Fruit fly (Drosophila melanogaster): Measurements from ENCODE around the gene CG33995.
A peak's percentile ranks its signal among the peaks of the same experiment; 100 is the strongest.

Gene CG33995

DNA sequence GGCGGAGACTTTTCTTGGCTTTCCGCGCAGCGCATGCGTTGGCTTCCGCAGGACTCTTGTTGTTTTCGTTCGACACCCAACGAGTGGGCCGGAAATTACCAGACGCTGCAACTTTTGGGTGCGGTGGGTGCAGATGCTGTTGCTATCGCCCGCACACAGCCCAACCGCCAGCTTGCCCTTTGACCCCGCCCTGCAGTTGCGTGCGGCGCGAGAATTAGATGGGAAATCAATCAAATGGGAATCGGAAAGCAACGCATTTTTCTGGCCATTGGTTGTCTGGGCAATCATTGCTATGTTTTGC is 37.7 kb upstream of the CG33995 start:
- TF ChIP-seq CG3726 (GFP tag; IDR thresholded peaks at IDR 0.05) (no peak), CG10321 (GFP tag; IDR thresholded peaks at IDR 0.05) (no peak), crol (GFP tag; IDR thresholded peaks at IDR 0.05) (no peak), fd102C (GFP tag; optimal IDR thresholded peaks at IDR 0.05) (no peak), da (GFP tag; optimal IDR thresholded peaks at IDR 0.05) (no peak), croc (GFP tag; conservative IDR thresholded peaks at IDR 0.05) (no peak), amos (GFP tag; IDR thresholded peaks at IDR 0.05; ENCODE audit: partially characterized antibody) (no peak), z (GFP tag; IDR thresholded peaks at IDR 0.05) (0 out of 3 replicates have a peak, but pooled peaks have one; percentile 24), Taf1 (GFP tag; IDR thresholded peaks at IDR 0.05) (no peak), mirr (GFP tag; optimal IDR thresholded peaks at IDR 0.05) (no peak), Hr51 (GFP tag; optimal IDR thresholded peaks at IDR 0.05) (no peak), Hr3 (GFP tag; optimal IDR thresholded peaks at IDR 0.05) (no peak), Hr78 (GFP tag; optimal IDR thresholded peaks at IDR 0.05) (peak in 1 of 2 experiments; percentile 89), Ptx1 (GFP tag; IDR thresholded peaks at IDR 0.05) (no peak), chinmo (GFP tag; IDR thresholded peaks at IDR 0.05; ENCODE audit: partially characterized antibody) (0 out of 4 replicates have a peak, but pooled peaks have one; percentile 52), CG11398 (GFP tag; optimal IDR thresholded peaks at IDR 0.05) (no peak), nmo (GFP tag; optimal IDR thresholded peaks at IDR 0.05) (no peak), BtbVII (GFP tag; optimal IDR thresholded peaks at IDR 0.05) (no peak), CG2202 (tag; optimal IDR thresholded peaks at IDR 0.05) (no peak), Sox102F (GFP tag; optimal IDR thresholded peaks at IDR 0.05) (no peak), CG6791 (GFP tag; IDR thresholded peaks at IDR 0.05; ENCODE audit: partially characterized antibody) (0 out of 3 replicates have a peak, but pooled peaks have one; percentile 26), Optix (GFP tag; IDR thresholded peaks at IDR 0.05) (no peak), CG10462 (GFP tag; optimal IDR thresholded peaks at IDR 0.05) (no peak)

DNA sequence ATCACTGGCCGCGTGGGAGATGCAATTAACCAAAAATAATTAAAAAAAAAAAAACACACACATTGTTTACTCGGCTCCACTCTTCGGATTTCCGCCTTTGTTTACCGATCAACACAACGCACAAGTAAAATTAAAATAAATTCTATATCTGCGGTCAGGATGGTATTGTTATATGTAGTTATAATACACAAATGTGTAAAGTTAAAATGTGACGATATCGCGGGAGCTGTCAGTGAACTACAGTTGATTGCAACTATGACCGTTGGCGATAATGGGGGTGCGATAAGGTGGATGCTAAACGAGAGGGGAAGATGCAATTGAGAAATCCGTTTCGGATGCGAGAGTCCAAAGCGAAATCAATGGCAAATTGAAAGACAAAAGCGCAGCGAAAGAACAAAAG is 36.7 kb upstream of the CG33995 start:
- TF ChIP-seq sens (GFP tag): peak; percentile 55
- no peak for TF ChIP-seq Bdp1 (GFP tag; optimal IDR thresholded peaks at IDR 0.05)
- no peak for TF ChIP-seq CG13624 (GFP tag; optimal IDR thresholded peaks at IDR 0.05)
- peak; percentile 24; the same call in 1 of the 3 replicates for TF ChIP-seq sr (GFP tag; IDR thresholded peaks at IDR 0.05)
- no peak for TF ChIP-seq CG10366 (GFP tag; IDR thresholded peaks at IDR 0.05)
- TF ChIP-seq CG31388 (GFP tag; optimal IDR thresholded peaks at IDR 0.05): no peak

DNA sequence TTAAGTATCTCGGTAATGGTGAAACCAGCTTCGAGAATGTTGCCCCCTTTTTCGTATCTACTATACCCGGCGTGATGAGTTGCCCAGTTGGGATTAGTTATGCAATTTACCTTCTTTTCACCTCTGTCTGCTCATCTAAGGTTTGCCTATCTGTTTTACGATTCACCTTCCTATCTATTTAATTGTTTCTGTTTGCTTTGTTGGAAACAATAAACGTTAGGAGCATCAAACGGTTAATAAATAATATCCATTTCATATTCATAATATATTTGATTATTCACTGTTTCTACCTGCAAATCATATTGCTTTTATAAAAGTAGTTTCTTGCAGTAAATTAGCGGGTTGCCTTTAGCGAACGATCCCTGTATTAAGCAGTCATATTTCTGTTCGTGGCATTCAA is 35.8 kb upstream of the CG33995 start:
- no peak for TF ChIP-seq CG42726 (GFP tag; IDR thresholded peaks at IDR 0.05; ENCODE audit: partially characterized antibody)
- TF ChIP-seq mirr (GFP tag; optimal IDR thresholded peaks at IDR 0.05): no peak
- no peak for TF ChIP-seq MTF-1 (GFP tag; optimal IDR thresholded peaks at IDR 0.05; ENCODE audit: borderline replicate concordance)
- no peak for TF ChIP-seq Bteb2 (GFP tag; optimal IDR thresholded peaks at IDR 0.05)
- TF ChIP-seq Drgx (GFP tag; IDR thresholded peaks at IDR 0.05): 0 out of 2 replicates have a peak, but pooled peaks have one; percentile 9
- peak; percentile 17 for TF ChIP-seq sens (GFP tag)
- TF ChIP-seq sna (GFP tag; IDR thresholded peaks at IDR 0.05; ENCODE audit: partially characterized antibody): no peak
- no peak for TF ChIP-seq CG31388 (GFP tag; optimal IDR thresholded peaks at IDR 0.05)
- TF ChIP-seq CG3726 (GFP tag; IDR thresholded peaks at IDR 0.05): no peak
- TF ChIP-seq da (GFP tag; optimal IDR thresholded peaks at IDR 0.05): no peak
- TF ChIP-seq dpn (GFP tag; optimal IDR thresholded peaks at IDR 0.05): no peak
- no peak for TF ChIP-seq pzg (GFP tag; optimal IDR thresholded peaks at IDR 0.05)
- TF ChIP-seq CG9727 (GFP tag; optimal IDR thresholded peaks at IDR 0.05): no peak
- no peak for TF ChIP-seq ato (GFP tag; IDR thresholded peaks at IDR 0.05; ENCODE audit: partially characterized antibody)
- TF ChIP-seq Neu2 (GFP tag; optimal IDR thresholded peaks at IDR 0.05; ENCODE audit: borderline replicate concordance): no peak
- peak; percentile 65 for TF ChIP-seq grau (tag; optimal IDR thresholded peaks at IDR 0.05)
- TF ChIP-seq Pdp1 (GFP tag; optimal IDR thresholded peaks at IDR 0.05): peak in 1 of 2 experiments; percentile 43
- TF ChIP-seq crc (GFP tag; optimal IDR thresholded peaks at IDR 0.05): no peak
- TF ChIP-seq Mrtf (GFP tag; IDR thresholded peaks at IDR 0.05): no peak
- no peak for TF ChIP-seq sob (GFP tag; IDR thresholded peaks at IDR 0.05)
- no peak for TF ChIP-seq ems (GFP tag; optimal IDR thresholded peaks at IDR 0.05)
- TF ChIP-seq CG2120 (GFP tag; optimal IDR thresholded peaks at IDR 0.05): peak; percentile 24
- no peak for TF ChIP-seq Spps (tag; optimal IDR thresholded peaks at IDR 0.05)
- no peak for TF ChIP-seq CG15073 (GFP tag; optimal IDR thresholded peaks at IDR 0.05)
- no peak for TF ChIP-seq Lpt (GFP tag; optimal IDR thresholded peaks at IDR 0.05)

Data from whole organism, embryonic.